Worm (Caenorhabditis elegans) whole organism, mixed stage, embryonic: ENCODE measurements around the gene chil-15.

ENCODE experiments used
- M03D4.4 ChIP-seq: sonication (generic microtip); optimal IDR thresholded peaks from 2 replicates; lab custom pipeline; 2017; ENCODE audit warnings: mild to moderate bottlenecking, missing genetic modification characterization, missing compliant biosample characterization
- bed-3 ChIP-seq: fragments of 200-800 bp; sonication (Bioruptor generic); optimal IDR thresholded peaks from 3 replicates; lab custom pipeline; 2018; ENCODE audit warnings: mild to moderate bottlenecking, missing genetic modification characterization, moderate library complexity, missing compliant biosample characterization
- blmp-1 ChIP-seq: fragments of 150-350 bp; optimal IDR thresholded peaks from 2 replicates; lab custom pipeline; 2014; ENCODE audit warnings: missing biosample characterization, missing genetic modification characterization
- ceh-43 ChIP-seq: fragments of 200-800 bp; sonication (Bioruptor generic); optimal IDR thresholded peaks from 2 replicates; lab custom pipeline; 2018; ENCODE audit warnings: mild to moderate bottlenecking, missing genetic modification characterization, moderate library complexity, missing compliant biosample characterization
- ceh-83 ChIP-seq: fragments of 200-800 bp; sonication (Bioruptor generic); optimal IDR thresholded peaks from 2 replicates; lab custom pipeline; 2018; ENCODE audit warnings: mild to moderate bottlenecking, missing genetic modification characterization, missing compliant biosample characterization
- ces-1 ChIP-seq: fragments of 150-350 bp; optimal IDR thresholded peaks from 2 replicates; lab custom pipeline; 2014; ENCODE audit warnings: missing biosample characterization, missing genetic modification reagents, missing genetic modification characterization
- cnd-1 ChIP-seq: fragments of 200-800 bp; sonication (Bioruptor generic); optimal IDR thresholded peaks from 2 replicates; lab custom pipeline; 2018; ENCODE audit warnings: mild to moderate bottlenecking, missing genetic modification characterization, missing compliant biosample characterization
- elt-1 ChIP-seq: sonication (generic microtip); optimal IDR thresholded peaks from 2 replicates; lab custom pipeline; 2017; ENCODE audit warnings: missing genetic modification characterization, mild to moderate bottlenecking, missing compliant biosample characterization, antibody characterized with exemption, moderate library complexity, borderline replicate concordance; ENCODE audit not compliant: insufficient read depth
- elt-3 ChIP-seq: fragments of 150-350 bp; optimal IDR thresholded peaks from 2 replicates; lab custom pipeline; 2014; ENCODE audit warnings: missing biosample characterization, missing genetic modification characterization
- flh-1 ChIP-seq: fragments of 200-800 bp; sonication (Bioruptor generic); optimal IDR thresholded peaks from 2 replicates; lab custom pipeline; 2018; ENCODE audit warnings: mild to moderate bottlenecking, missing genetic modification characterization, moderate library complexity, missing compliant biosample characterization
- ham-2 ChIP-seq: fragments of 200-800 bp; sonication (Bioruptor generic); optimal IDR thresholded peaks from 2 replicates; lab custom pipeline; 2018; ENCODE audit warnings: mild to moderate bottlenecking, missing genetic modification characterization, missing compliant biosample characterization
- hlh-1 ChIP-seq: fragments of 150-350 bp; optimal IDR thresholded peaks from 2 replicates; lab custom pipeline; 2014; ENCODE audit warnings: missing biosample characterization, missing genetic modification reagents, missing genetic modification characterization
- lin-13 ChIP-seq: fragments of 150-350 bp; optimal IDR thresholded peaks from 2 replicates; lab custom pipeline; 2014; ENCODE audit warnings: missing biosample characterization, missing genetic modification characterization
- lin-32 ChIP-seq: fragments of 200-800 bp; sonication (Bioruptor generic); optimal IDR thresholded peaks from 2 replicates; lab custom pipeline; 2018; ENCODE audit warnings: mild to moderate bottlenecking, missing genetic modification characterization, missing compliant biosample characterization
- lsy-2 ChIP-seq: fragments of 150-350 bp; optimal IDR thresholded peaks from 2 replicates; lab custom pipeline; 2014; ENCODE audit warnings: missing biosample characterization, missing genetic modification characterization
- mab-5 ChIP-seq: fragments of 150-350 bp; optimal IDR thresholded peaks from 2 replicates; lab custom pipeline; 2014; ENCODE audit warnings: missing biosample characterization, missing genetic modification characterization
- mep-1 ChIP-seq: fragments of 150-350 bp; optimal IDR thresholded peaks from 2 replicates; lab custom pipeline; 2017; ENCODE audit warnings: missing biosample characterization, missing genetic modification reagents, missing genetic modification characterization, inconsistent platforms
- mls-2 ChIP-seq: sonication (generic microtip); optimal IDR thresholded peaks from 2 replicates; lab custom pipeline; 2016; ENCODE audit warnings: mild to moderate bottlenecking, missing genetic modification characterization, moderate library complexity, missing compliant biosample characterization
- nhr-12 ChIP-seq: fragments of 150-350 bp; optimal IDR thresholded peaks from 2 replicates; lab custom pipeline; 2014; ENCODE audit warnings: missing biosample characterization, missing genetic modification characterization
- nhr-2 ChIP-seq: fragments of 150-350 bp; optimal IDR thresholded peaks from 2 replicates; lab custom pipeline; 2014; ENCODE audit warnings: missing biosample characterization, missing genetic modification characterization
- nhr-237 ChIP-seq: fragments of 150-350 bp; optimal IDR thresholded peaks from 2 replicates; lab custom pipeline; 2014; ENCODE audit warnings: missing biosample characterization, missing genetic modification characterization
- nhr-28 ChIP-seq: fragments of 150-350 bp; optimal IDR thresholded peaks from 2 replicates; lab custom pipeline; 2014; ENCODE audit warnings: missing biosample characterization, missing genetic modification characterization
- nhr-76 ChIP-seq: sonication (generic microtip); optimal IDR thresholded peaks from 2 replicates; lab custom pipeline; 2017; ENCODE audit warnings: missing biosample characterization, missing genetic modification characterization
- pha-4 ChIP-seq: fragments of 150-350 bp; optimal IDR thresholded peaks from 2 replicates; lab custom pipeline; 2018; ENCODE audit warnings: missing biosample characterization, missing genetic modification reagents, missing genetic modification characterization
- sem-2 ChIP-seq: fragments of 200-800 bp; sonication (Bioruptor generic); optimal IDR thresholded peaks from 2 replicates; lab custom pipeline; 2018; ENCODE audit warnings: mild to moderate bottlenecking, missing genetic modification characterization, missing compliant biosample characterization
- snpc-4 ChIP-seq: fragments of 150-350 bp; optimal IDR thresholded peaks from 2 replicates; lab custom pipeline; 2014; ENCODE audit warnings: missing biosample characterization, missing genetic modification characterization
- sptf-1 ChIP-seq: sonication (generic microtip); optimal IDR thresholded peaks from 2 replicates; lab custom pipeline; 2017; ENCODE audit warnings: mild to moderate bottlenecking, missing genetic modification characterization, moderate library complexity, missing compliant biosample characterization
- tbx-8 ChIP-seq: fragments of 200-800 bp; sonication (Bioruptor generic); optimal IDR thresholded peaks from 2 replicates; lab custom pipeline; 2018; ENCODE audit warnings: mild to moderate bottlenecking, missing genetic modification characterization, moderate library complexity, missing compliant biosample characterization
- unc-120 ChIP-seq: sonication (generic microtip); optimal IDR thresholded peaks from 2 replicates; lab custom pipeline; 2017; ENCODE audit warnings: missing genetic modification characterization, missing compliant biosample characterization; ENCODE audit not compliant: poor library complexity, severe bottlenecking
- unc-39 ChIP-seq: fragments of 150-350 bp; optimal IDR thresholded peaks from 2 replicates; lab custom pipeline; 2014; ENCODE audit warnings: missing biosample characterization, missing genetic modification characterization
- unc-62 ChIP-seq: fragments of 150-350 bp; optimal IDR thresholded peaks from 2 replicates; lab custom pipeline; 2014; ENCODE audit warnings: missing biosample characterization, missing genetic modification reagents, missing genetic modification characterization
- zip-8 ChIP-seq: fragments of 150-350 bp; optimal IDR thresholded peaks from 2 replicates; lab custom pipeline; 2014; ENCODE audit warnings: missing biosample characterization, missing genetic modification characterization
- ztf-11 ChIP-seq: fragments of 150-350 bp; optimal IDR thresholded peaks from 2 replicates; lab custom pipeline; 2014; ENCODE audit warnings: missing biosample characterization, missing genetic modification characterization

chil-15 gene

ce11 chrII:9441838-9442237 is 1.6 kb downstream of the chil-15 start, which contains the start of gene chil-16:
Gene chil-16, minus strand, starts transcription at chrII:9441938.
- TF ChIP-seq mls-2 (tag; lab: Kevin White, UChicago) (no peak), nhr-76 (tag; lab: Kevin White, UChicago) (no peak), lin-13 (tag; lab: Kevin White, UChicago) (no peak), lsy-2 (no peak), elt-3 (tag; lab: Kevin White, UChicago) (no peak), sem-2 (GFP tag; lab: Kevin White, UChicago) (no peak), snpc-4 (tag; lab: Kevin White, UChicago) (no peak), ceh-83 (GFP tag; lab: Kevin White, UChicago) (no peak), hlh-1 (no peak), ceh-43 (GFP tag; lab: Kevin White, UChicago) (no peak), ham-2 (GFP tag; lab: Kevin White, UChicago) (no peak), mep-1 (tag; lab: Kevin White, UChicago) (no peak), pha-4 (tag; lab: Kevin White, UChicago) (no peak), lin-32 (GFP tag; lab: Kevin White, UChicago) (no peak), unc-39 (tag; lab: Kevin White, UChicago) (no peak), unc-120 (no peak), ces-1 (GFP tag; lab: Kevin White, UChicago) (no peak), nhr-237 (tag; lab: Kevin White, UChicago) (no peak), elt-1 (tag; lab: Kevin White, UChicago) (no peak), sptf-1 (no peak)

DNA sequence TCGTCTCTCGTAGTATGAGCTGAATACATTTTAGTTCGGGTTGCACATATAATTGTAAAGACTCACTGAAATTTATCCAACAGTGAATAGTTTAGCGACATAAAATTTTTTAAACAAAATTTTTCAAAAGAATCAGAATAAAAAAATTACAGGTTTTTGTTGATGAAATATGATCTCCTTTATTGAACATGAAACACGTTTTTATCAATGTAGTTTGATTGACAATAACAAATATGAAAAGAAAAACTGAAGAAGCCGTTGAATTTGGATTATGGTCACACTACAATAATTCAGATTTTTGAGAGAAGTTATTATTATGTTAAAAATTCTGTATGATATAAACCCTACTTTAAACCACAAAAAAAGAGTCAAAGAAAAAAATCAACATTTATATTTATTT is 3.4 kb downstream of the chil-15 start, which contains the start of gene chil-17:
chil-17 (minus strand) TSS at position 101 of the 400 bp plus-strand sequence.
- no peak for TF ChIP-seq ham-2 (GFP tag; lab: Kevin White, UChicago)
- TF ChIP-seq lin-32 (GFP tag; lab: Kevin White, UChicago) = no peak
- TF ChIP-seq nhr-28 = no peak
- TF ChIP-seq lsy-2 = no peak
- TF ChIP-seq zip-8 (tag; lab: Kevin White, UChicago) = no peak
- no peak for TF ChIP-seq elt-3 (tag; lab: Kevin White, UChicago)
- no peak for TF ChIP-seq elt-1 (tag; lab: Kevin White, UChicago)
- no peak for TF ChIP-seq blmp-1 (tag; lab: Kevin White, UChicago)
- no peak for TF ChIP-seq ceh-43 (GFP tag; lab: Kevin White, UChicago)
- TF ChIP-seq mab-5 (tag; lab: Kevin White, UChicago) = no peak
- no peak for TF ChIP-seq tbx-8
- no peak for TF ChIP-seq unc-62 (GFP tag; lab: Kevin White, UChicago)

ce11 chrII:9438853-9439252 is 4.6 kb downstream of the chil-15 start:
- TF ChIP-seq tbx-8 (no peak), zip-8 (tag; lab: Kevin White, UChicago) (no peak), ceh-83 (GFP tag; lab: Kevin White, UChicago) (no peak), cnd-1 (tag; lab: Kevin White, UChicago) (no peak)

ce11 chrII:9438227-9438626 is 5.2 kb downstream of the chil-15 start, which contains the start of gene chil-13:
Gene chil-13, minus strand, starts transcription at chrII:9438327.
- TF ChIP-seq ceh-83 (GFP tag; lab: Kevin White, UChicago) (no peak), ceh-43 (GFP tag; lab: Kevin White, UChicago) (no peak), tbx-8 (no peak), ces-1 (GFP tag; lab: Kevin White, UChicago) (no peak), hlh-1 (no peak), nhr-12 (tag; lab: Kevin White, UChicago) (no peak), mep-1 (tag; lab: Kevin White, UChicago) (no peak), nhr-28 (no peak), unc-120 (no peak), ham-2 (GFP tag; lab: Kevin White, UChicago) (no peak)

DNA sequence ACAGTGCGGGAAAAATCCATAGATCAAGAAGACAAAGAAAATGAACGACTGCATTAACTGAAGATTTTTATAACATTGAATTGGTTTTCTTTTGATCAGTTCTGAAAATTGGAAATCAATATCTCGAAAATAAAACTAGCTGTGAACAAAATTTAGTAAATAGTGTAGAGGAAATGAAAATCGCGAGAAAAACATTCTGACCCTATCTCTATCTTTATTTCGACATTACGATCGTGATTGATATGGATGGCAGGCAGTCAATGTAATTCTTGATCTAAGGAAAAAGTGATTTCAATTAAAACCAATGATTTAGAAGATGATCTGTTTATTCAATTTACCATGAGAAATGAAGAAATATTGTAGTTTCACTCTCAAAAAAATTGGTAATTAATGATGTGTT is 7.4 kb downstream of the chil-15 start, which contains the start of gene kin-16:
kin-16 (minus strand) TSS at position 101 of the 400 bp plus-strand sequence.
- TF ChIP-seq nhr-28 = no peak
- TF ChIP-seq nhr-76 (tag; lab: Kevin White, UChicago) = no peak
- TF ChIP-seq nhr-2 (tag; lab: Kevin White, UChicago) = no peak
- TF ChIP-seq blmp-1 (tag; lab: Kevin White, UChicago) = no peak
- TF ChIP-seq M03D4.4 = no peak
- no peak for TF ChIP-seq sem-2 (GFP tag; lab: Kevin White, UChicago)
- TF ChIP-seq flh-1 (GFP tag; lab: Kevin White, UChicago) = no peak
- TF ChIP-seq hlh-1 = no peak
- TF ChIP-seq bed-3 (GFP tag; lab: Kevin White, UChicago) = no peak
- TF ChIP-seq elt-3 (tag; lab: Kevin White, UChicago) = no peak
- no peak for TF ChIP-seq mab-5 (tag; lab: Kevin White, UChicago)
- TF ChIP-seq ztf-11 = no peak
- TF ChIP-seq elt-1 (tag; lab: Kevin White, UChicago) = no peak
- no peak for TF ChIP-seq unc-39 (tag; lab: Kevin White, UChicago)
- no peak for TF ChIP-seq unc-120
